Worm (Caenorhabditis elegans) whole organism, L1 larva: Measurements from ENCODE around the gene nhr-26.

Source experiments
- aha-1 ChIP-seq: fragments of 150-350 bp; optimal IDR thresholded peaks from 2 replicates; lab custom pipeline; 2014; ENCODE audit warnings: missing biosample characterization, missing genetic modification characterization
- ama-1 ChIP-seq: fragments of 150-350 bp; optimal IDR thresholded peaks from 2 replicates; lab custom pipeline; 2014
- blmp-1 ChIP-seq: fragments of 150-350 bp; optimal IDR thresholded peaks from 2 replicates; lab custom pipeline; 2014; ENCODE audit warnings: missing biosample characterization, missing genetic modification characterization
- ceh-88 ChIP-seq: fragments of 200-800 bp; sonication (Bioruptor generic); IDR thresholded peaks from 2 replicates; pipeline ENCODE4 v1.3.6; 2022; ENCODE audit warnings: missing genetic modification characterization, missing compliant biosample characterization
- ceh-90 ChIP-seq: sonication (generic microtip); optimal IDR thresholded peaks from 2 replicates; lab custom pipeline; 2016; ENCODE audit warnings: missing genetic modification characterization, missing compliant biosample characterization
- ces-1 ChIP-seq: fragments of 150-350 bp; optimal IDR thresholded peaks from 2 replicates; lab custom pipeline; 2014; ENCODE audit warnings: missing biosample characterization, missing genetic modification reagents, missing genetic modification characterization
- dpl-1 ChIP-seq, 3 experiments: fragments of 150-350 bp in 2 of 3; sonication (generic microtip) in 1 of 3; optimal IDR thresholded peaks; 2 replicates each; lab custom pipeline; 2014 to 2017; ENCODE audit warnings: missing biosample characterization in 3 of 3, missing genetic modification characterization in 3 of 3, missing genetic modification reagents in 3 of 3
- efl-1 ChIP-seq, 4 experiments: fragments of 150-350 bp; optimal IDR thresholded peaks in 3 of 4; peaks in 1 of 4; 1 replicate in 1 of 4; 2 replicates in 3 of 4; lab custom pipeline; 2014; ENCODE audit warnings: missing biosample characterization in 2 of 4, missing genetic modification characterization in 2 of 4, missing genetic modification reagents in 2 of 4
- egl-27 ChIP-seq, 2 experiments: fragments of 150-350 bp in 1 of 2; sonication (generic microtip); optimal IDR thresholded peaks; 3 replicates each; lab custom pipeline; 2017 to 2018; ENCODE audit warnings: missing biosample characterization in 2 of 2, missing genetic modification characterization in 2 of 2, missing genetic modification reagents in 2 of 2
- elt-2 ChIP-seq: sonication (generic microtip); optimal IDR thresholded peaks from 2 replicates; lab custom pipeline; 2016; ENCODE audit warnings: missing genetic modification characterization, mild to moderate bottlenecking, inconsistent platforms, missing compliant biosample characterization, missing genetic modification reagents
- elt-3 ChIP-seq, 6 experiments: fragments of 150-350 bp in 1 of 6; sonication (generic microtip); optimal IDR thresholded peaks; 2 replicates each; lab custom pipeline; 2017 to 2018; ENCODE audit warnings: missing biosample characterization in 6 of 6, missing genetic modification characterization in 6 of 6, inconsistent platforms in 1 of 6
- fkh-10 ChIP-seq: sonication (generic microtip); optimal IDR thresholded peaks from 2 replicates; lab custom pipeline; 2017; ENCODE audit warnings: missing biosample characterization, missing genetic modification reagents, missing genetic modification characterization
- fkh-8 ChIP-seq: sonication (generic microtip); optimal IDR thresholded peaks from 2 replicates; lab custom pipeline; 2016; ENCODE audit warnings: mild to moderate bottlenecking, missing genetic modification characterization, missing compliant biosample characterization
- hlh-4 ChIP-seq: sonication (generic microtip); optimal IDR thresholded peaks from 2 replicates; lab custom pipeline; 2016; ENCODE audit warnings: mild to moderate bottlenecking, missing genetic modification characterization, missing compliant biosample characterization
- hpl-2 ChIP-seq: fragments of 150-350 bp; optimal IDR thresholded peaks from 2 replicates; lab custom pipeline; 2014; ENCODE audit warnings: missing biosample characterization, missing genetic modification reagents, missing genetic modification characterization
- irx-1 ChIP-seq: sonication (generic microtip); optimal IDR thresholded peaks from 2 replicates; lab custom pipeline; 2016; ENCODE audit warnings: missing genetic modification characterization, missing compliant biosample characterization
- isw-1 ChIP-seq: fragments of 200-800 bp; sonication (Bioruptor generic); IDR thresholded peaks from 2 replicates; pipeline ENCODE4 v1.3.6; 2022; ENCODE audit warnings: missing genetic modification characterization, missing compliant biosample characterization
- jun-1 ChIP-seq: fragments of 150-350 bp; optimal IDR thresholded peaks from 2 replicates; lab custom pipeline; 2014; ENCODE audit warnings: missing biosample characterization, missing genetic modification reagents, missing genetic modification characterization
- lin-14 ChIP-seq: fragments of 200-800 bp; sonication (Bioruptor generic); optimal IDR thresholded peaks from 2 replicates; lab custom pipeline; 2018; ENCODE audit warnings: mild to moderate bottlenecking, missing genetic modification characterization, moderate library complexity, missing compliant biosample characterization
- lin-35 ChIP-seq, 2 experiments: fragments of 150-350 bp; optimal IDR thresholded peaks; 2 replicates each; lab custom pipeline; 2014; ENCODE audit warnings: missing biosample characterization in 2 of 2, missing genetic modification characterization in 2 of 2, missing genetic modification reagents in 2 of 2
- lsy-2 ChIP-seq, 2 experiments: fragments of 150-350 bp; optimal IDR thresholded peaks; 2 replicates each; lab custom pipeline; 2014; ENCODE audit warnings: missing biosample characterization in 2 of 2, missing genetic modification characterization in 2 of 2
- mab-9 ChIP-seq: fragments of 200-800 bp; sonication (Bioruptor generic); IDR thresholded peaks from 2 replicates; pipeline ENCODE4 v1.3.6; 2022; ENCODE audit warnings: missing genetic modification reagents, missing genetic modification characterization, missing compliant biosample characterization
- mef-2 ChIP-seq: fragments of 150-350 bp; optimal IDR thresholded peaks from 2 replicates; lab custom pipeline; 2014; ENCODE audit warnings: missing biosample characterization, missing genetic modification characterization
- nhr-19 ChIP-seq: fragments of 200-800 bp; sonication (Bioruptor generic); conservative IDR thresholded peaks from 2 replicates; pipeline ENCODE4 v1.3.6; 2022; ENCODE audit warnings: missing genetic modification characterization, missing compliant biosample characterization
- nhr-20 ChIP-seq: sonication (generic microtip); optimal IDR thresholded peaks from 2 replicates; lab custom pipeline; 2016; ENCODE audit warnings: mild to moderate bottlenecking, missing genetic modification characterization, missing compliant biosample characterization
- nhr-28 ChIP-seq: fragments of 150-350 bp; optimal IDR thresholded peaks from 2 replicates; lab custom pipeline; 2014; ENCODE audit warnings: missing biosample characterization, missing genetic modification characterization
- nhr-47 ChIP-seq: sonication (generic microtip); optimal IDR thresholded peaks from 2 replicates; lab custom pipeline; 2016; ENCODE audit warnings: mild to moderate bottlenecking, missing genetic modification characterization, moderate library complexity, missing compliant biosample characterization
- nhr-71 ChIP-seq: sonication (generic microtip); optimal IDR thresholded peaks from 2 replicates; lab custom pipeline; 2016; ENCODE audit warnings: mild to moderate bottlenecking, missing genetic modification characterization, moderate library complexity, missing compliant biosample characterization
- nhr-77 ChIP-seq: fragments of 150-350 bp; optimal IDR thresholded peaks from 2 replicates; lab custom pipeline; 2014; ENCODE audit warnings: missing biosample characterization, missing genetic modification characterization
- nhr-84 ChIP-seq: sonication (generic microtip); optimal IDR thresholded peaks from 2 replicates; lab custom pipeline; 2017; ENCODE audit warnings: missing biosample characterization, missing genetic modification characterization
- nhr-85 ChIP-seq: sonication (generic microtip); peaks from one replicate; lab custom pipeline; 2016; ENCODE audit warnings: missing genetic modification characterization, inconsistent platforms, missing compliant biosample characterization
- nhr-90 ChIP-seq: sonication (generic microtip); optimal IDR thresholded peaks from 2 replicates; lab custom pipeline; 2016; ENCODE audit warnings: mild to moderate bottlenecking, missing genetic modification characterization, missing compliant biosample characterization; ENCODE audit not compliant: poor library complexity
- pqm-1 ChIP-seq: sonication (generic microtip); optimal IDR thresholded peaks from 3 replicates; lab custom pipeline; 2017; ENCODE audit warnings: missing biosample characterization, missing genetic modification characterization
- snpc-4 ChIP-seq: fragments of 150-350 bp; optimal IDR thresholded peaks from 2 replicates; lab custom pipeline; 2014; ENCODE audit warnings: missing biosample characterization, missing genetic modification characterization
- snu-23 ChIP-seq: sonication (generic microtip); optimal IDR thresholded peaks from 2 replicates; lab custom pipeline; 2016; ENCODE audit warnings: missing genetic modification characterization, missing compliant biosample characterization
- sox-4 ChIP-seq: sonication (generic microtip); optimal IDR thresholded peaks from 2 replicates; lab custom pipeline; 2016; ENCODE audit warnings: missing genetic modification characterization, missing compliant biosample characterization
- sptf-1 ChIP-seq: fragments of 150-350 bp; optimal IDR thresholded peaks from 2 replicates; lab custom pipeline; 2014; ENCODE audit warnings: missing biosample characterization, missing genetic modification characterization
- swsn-7 ChIP-seq: sonication (generic microtip); optimal IDR thresholded peaks from 2 replicates; lab custom pipeline; 2016; ENCODE audit warnings: missing genetic modification characterization, missing compliant biosample characterization
- tlp-1 ChIP-seq: fragments of 150-350 bp; optimal IDR thresholded peaks from 2 replicates; lab custom pipeline; 2014; ENCODE audit warnings: missing biosample characterization, missing genetic modification characterization
- vab-15 ChIP-seq: sonication (generic microtip); optimal IDR thresholded peaks from 2 replicates; lab custom pipeline; 2017; ENCODE audit warnings: missing genotype, mild to moderate bottlenecking, missing genetic modification characterization, missing compliant biosample characterization
- ztf-11 ChIP-seq, 2 experiments: sonication (generic microtip); optimal IDR thresholded peaks; 2 replicates each; lab custom pipeline; 2016 to 2017; ENCODE audit warnings: missing genetic modification characterization in 2 of 2, missing biosample characterization in 1 of 2, missing compliant biosample characterization in 1 of 2

The nhr-26 gene

ce11 chrX:12693150-12693589, 7.1 kb downstream of the nhr-26 start:
- TF ChIP-seq lin-35 (GFP tag; optimal IDR thresholded peaks at IDR 0.05; lab: Kevin White, UChicago) (no peak), nhr-71 (tag; lab: Kevin White, UChicago) (peak; percentile 6), nhr-47 (peak; percentile 21), fkh-8 (tag; lab: Kevin White, UChicago) (no peak), tlp-1 (tag; lab: Kevin White, UChicago) (no peak), nhr-28 (tag; lab: Kevin White, UChicago) (no peak), swsn-7 (peak; percentile 5)

DNA sequence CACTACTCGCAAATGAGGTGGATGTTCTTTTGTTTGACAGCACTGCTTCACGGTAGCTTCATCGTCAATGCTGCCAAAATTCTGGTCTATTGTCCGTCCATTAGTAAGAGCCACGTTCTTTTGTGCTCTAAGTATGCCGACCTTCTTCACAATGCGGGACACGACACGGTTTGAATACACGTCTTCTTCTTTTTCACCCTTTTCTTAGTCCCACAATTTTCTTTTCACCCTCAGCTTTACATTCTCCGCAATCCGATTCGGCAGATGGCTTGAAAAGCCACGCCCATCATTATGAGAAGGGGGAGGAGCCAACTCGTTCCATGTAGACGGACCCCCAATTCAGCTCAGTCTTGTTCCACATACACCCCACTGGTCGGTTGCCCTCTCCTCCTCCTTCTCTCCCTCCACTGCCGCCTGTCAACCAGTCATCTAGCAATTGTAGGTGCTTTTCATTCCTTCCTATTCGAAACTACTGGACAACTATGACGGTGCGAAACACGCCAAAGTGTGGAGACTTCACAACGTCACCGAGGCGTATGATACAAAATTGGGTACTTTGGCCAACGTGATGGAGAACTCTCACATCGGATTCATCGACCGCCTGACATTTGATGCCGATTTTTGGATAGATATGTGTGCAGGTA, 8.4 kb downstream of the nhr-26 start:
- TF ChIP-seq lin-14 (GFP tag; lab: Kevin White, UChicago) (peak; percentile 39), isw-1 (0 out of 2 replicates have a peak, but pooled peaks have one; percentile 10), nhr-85 (tag; lab: Kevin White, UChicago) (no peak), elt-3 (tag; optimal IDR thresholded peaks at IDR 0.05; lab: Kevin White, UChicago) (no peak), nhr-47 (no peak), nhr-71 (tag; lab: Kevin White, UChicago) (no peak), fkh-8 (tag; lab: Kevin White, UChicago) (peak; percentile 13), efl-1 (optimal IDR thresholded peaks at IDR 0.05; lab: Kevin White, UChicago) (no peak), efl-1 (GFP tag; optimal IDR thresholded peaks at IDR 0.05 in 1 of 2; lab: Kevin White, UChicago) (no peak), swsn-7 (peak; percentile 19), fkh-10 (GFP tag; lab: Kevin White, UChicago) (peak; percentile 63), ama-1 (lab: Kevin White, UChicago) (peak; percentile 8), sox-4 (tag; lab: Kevin White, UChicago) (no peak), ztf-11 (tag; optimal IDR thresholded peaks at IDR 0.05; lab: Kevin White, UChicago) (peak in 1 of 2 experiments; percentile 49)
- TF ChIP-seq, all 84 proteins: peak for 7

- TF ChIP-seq dpl-1 (GFP tag; optimal IDR thresholded peaks at IDR 0.05; lab: Kevin White, UChicago) (peak in 1 of 3 experiments; percentile 1), pqm-1 (peak; percentile 16), nhr-85 (tag; lab: Kevin White, UChicago) (peak; percentile 63), fkh-8 (tag; lab: Kevin White, UChicago) (no peak), ztf-11 (tag; optimal IDR thresholded peaks at IDR 0.05; lab: Kevin White, UChicago) (no peak), elt-2 (tag; lab: Kevin White, UChicago) (peak; percentile 87), fkh-10 (GFP tag; lab: Kevin White, UChicago) (no peak), lin-35 (GFP tag; optimal IDR thresholded peaks at IDR 0.05; lab: Kevin White, UChicago) (peak in 1 of 2 experiments; percentile 39), irx-1 (tag; lab: Kevin White, UChicago) (no peak), nhr-20 (peak; percentile 66), efl-1 (optimal IDR thresholded peaks at IDR 0.05; lab: Kevin White, UChicago) (peak in 1 of 2 experiments; percentile 4), efl-1 (GFP tag; optimal IDR thresholded peaks at IDR 0.05 in 1 of 2; lab: Kevin White, UChicago) (no peak), sptf-1 (tag; lab: Kevin White, UChicago) (no peak), egl-27 (tag; optimal IDR thresholded peaks at IDR 0.05; lab: Kevin White, UChicago) (no peak), snu-23 (peak; percentile 28), ama-1 (lab: Kevin White, UChicago) (no peak), mef-2 (no peak), vab-15 (no peak), nhr-90 (peak; percentile 40), nhr-19 (0 out of 2 replicates have a peak, but pooled peaks have one; percentile 10), nhr-71 (tag; lab: Kevin White, UChicago) (peak; percentile 68), aha-1 (tag; lab: Kevin White, UChicago) (no peak), ces-1 (GFP tag; lab: Kevin White, UChicago) (no peak), jun-1 (tag; lab: Kevin White, UChicago) (no peak), ceh-90 (tag; lab: Kevin White, UChicago) (no peak), elt-3 (tag; optimal IDR thresholded peaks at IDR 0.05; lab: Kevin White, UChicago) (peak in 1 of 6 experiments; percentile 24), isw-1 (no peak)
Observed at ce11 chrX:12691306-12691705, 9.0 kb downstream of the nhr-26 start, which contains the start of gene ugt-50. TSS of gene ugt-50 (plus strand) at chrX:12691573.

- TF ChIP-seq hpl-2 (GFP tag; lab: Kevin White, UChicago), result no peak
- no peak for TF ChIP-seq aha-1 (tag; lab: Kevin White, UChicago)
- no peak for TF ChIP-seq efl-1 (optimal IDR thresholded peaks at IDR 0.05; lab: Kevin White, UChicago)
- no peak for TF ChIP-seq efl-1 (GFP tag; optimal IDR thresholded peaks at IDR 0.05 in 1 of 2; lab: Kevin White, UChicago)
- no peak for TF ChIP-seq fkh-10 (GFP tag; lab: Kevin White, UChicago)
- no peak for TF ChIP-seq pqm-1
- TF ChIP-seq nhr-28 (tag; lab: Kevin White, UChicago), result no peak
- peak; percentile 9 for TF ChIP-seq blmp-1 (tag; lab: Kevin White, UChicago)
- no peak for TF ChIP-seq nhr-77
- TF ChIP-seq nhr-71 (tag; lab: Kevin White, UChicago), result peak; percentile 18
- no peak for TF ChIP-seq ceh-88
- no peak for TF ChIP-seq hlh-4 (tag; lab: Kevin White, UChicago)
- no peak for TF ChIP-seq nhr-84 (tag; lab: Kevin White, UChicago)
- TF ChIP-seq nhr-20, result no peak
- no peak for TF ChIP-seq snpc-4
- TF ChIP-seq snu-23, result peak; percentile 25
- TF ChIP-seq lsy-2 (tag; optimal IDR thresholded peaks at IDR 0.05; lab: Kevin White, UChicago), result peak in 1 of 2 experiments; percentile 5
- TF ChIP-seq swsn-7, result peak; percentile 25
- no peak for TF ChIP-seq elt-3 (tag; optimal IDR thresholded peaks at IDR 0.05; lab: Kevin White, UChicago)
- no peak for TF ChIP-seq nhr-85 (tag; lab: Kevin White, UChicago)
- TF ChIP-seq sox-4 (tag; lab: Kevin White, UChicago), result no peak
- TF ChIP-seq isw-1, result no peak
- TF ChIP-seq mab-9 (GFP tag; lab: Robert Waterston, UW), result peak; percentile 81
Observed at ce11 chrX:12690346-12690745, 9.9 kb downstream of the nhr-26 start.
